Worm (Caenorhabditis elegans) whole organism, L1 larva: ENCODE results near the gene W06H8.6.

Source experiments
- fkh-10 ChIP-seq: sonication (generic microtip); optimal IDR thresholded peaks from 2 replicates; lab custom pipeline; 2017; ENCODE audit warnings: missing biosample characterization, missing genetic modification reagents, missing genetic modification characterization
- zag-1 ChIP-seq: fragments of 150-350 bp; optimal IDR thresholded peaks from 2 replicates; lab custom pipeline; 2014; ENCODE audit warnings: missing biosample characterization, missing genetic modification characterization

DNA sequence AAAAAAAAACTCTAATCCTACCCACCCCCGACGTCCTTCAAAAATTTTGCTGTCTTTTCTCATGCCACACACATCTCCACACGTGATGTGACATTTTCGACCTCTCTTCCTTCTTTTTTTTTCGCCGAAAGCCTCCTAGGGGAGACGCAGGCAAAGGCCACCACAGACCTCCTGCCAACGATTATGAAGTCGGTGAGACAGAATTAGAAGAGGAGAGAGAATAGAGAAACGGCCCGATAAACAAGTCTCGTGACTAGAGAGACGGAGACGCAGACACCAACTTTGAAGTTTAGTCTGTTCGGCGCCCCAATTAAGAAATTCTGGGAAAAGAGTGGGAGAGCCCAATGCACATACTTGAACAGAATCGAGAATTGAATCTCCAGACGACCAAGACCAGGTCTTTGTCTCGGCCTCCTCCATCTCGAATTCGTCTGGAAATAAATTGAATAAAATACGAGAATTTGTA is 2.3 kb downstream of the W06H8.6 start:
- TF ChIP-seq fkh-10 (GFP tag; lab: Kevin White, UChicago) (peak; percentile 98), zag-1 (tag; lab: Kevin White, UChicago) (no peak)
